Fruit fly (Drosophila melanogaster) whole organism, wandering third instar larva: ENCODE measurements around the gene Fdh.
A peak's percentile ranks its signal among the peaks of the same experiment; 100 is the strongest.

Experiments
- CG32264 ChIP-seq: fragments of 200-800 bp; sonication (Bioruptor generic); optimal IDR thresholded peaks from 2 replicates; lab custom pipeline; 2016; ENCODE audit warnings: missing biosample characterization, missing genetic modification characterization
- Dif ChIP-seq: fragments of 200-275, 200-300 bp; sonication (Bioruptor generic); optimal IDR thresholded peaks from 2 replicates; lab custom pipeline; 2018; ENCODE audit warnings: missing biosample characterization, missing genetic modification characterization; ENCODE audit not compliant: partially characterized antibody
- Hr78 ChIP-seq: fragments of >200 bp; optimal IDR thresholded peaks from 2 replicates; lab custom pipeline; 2017; ENCODE audit warnings: missing biosample characterization, missing genetic modification characterization
- br ChIP-seq: fragments of 200-800 bp; sonication (Bioruptor generic); optimal IDR thresholded peaks from 2 replicates; lab custom pipeline; 2016; ENCODE audit warnings: missing biosample characterization, missing genetic modification characterization
- dl ChIP-seq, 2 experiments: fragments of 175-275, 200-275 bp in 1 of 2; fragments of 200-275 bp in 1 of 2; sonication (Bioruptor generic); optimal IDR thresholded peaks; lab custom pipeline; 2018; ENCODE audit warnings: mild to moderate bottlenecking in 2 of 2, missing biosample characterization in 2 of 2, missing genetic modification characterization in 2 of 2, moderate library complexity in 2 of 2; ENCODE audit not compliant: partially characterized antibody in 2 of 2, insufficient read depth in 1 of 2
- foxo ChIP-seq, 2 experiments: fragments of 200-800 bp; sonication (Bioruptor generic); optimal IDR thresholded peaks; 2 replicates in 1 of 2; 3 replicates in 1 of 2; lab custom pipeline; 2016 to 2017; ENCODE audit warnings: missing biosample characterization in 2 of 2, missing genetic modification characterization in 2 of 2
- lola ChIP-seq: fragments of >200 bp; optimal IDR thresholded peaks from 2 replicates; lab custom pipeline; 2017; ENCODE audit warnings: missing biosample characterization, missing genetic modification characterization
- psq ChIP-seq: fragments of 200-800 bp; sonication (Bioruptor generic); optimal IDR thresholded peaks from 3 replicates; lab custom pipeline; 2017; ENCODE audit warnings: missing biosample characterization, mild to moderate bottlenecking, missing genetic modification characterization, moderate library complexity
- usp ChIP-seq: fragments of >200 bp; optimal IDR thresholded peaks from 2 replicates; lab custom pipeline; 2017; ENCODE audit warnings: missing biosample characterization, missing genetic modification characterization
- woc ChIP-seq: sonication (Bioruptor generic); optimal IDR thresholded peaks from 2 replicates; lab custom pipeline; 2016; ENCODE audit warnings: missing biosample characterization, mild to moderate bottlenecking, missing genetic modification characterization

dm6 chr3R:10888633-10889519 lies 16.7 kb upstream of the Fdh start:
- TF ChIP-seq Hr78 (GFP tag; lab: Kevin White, UChicago) (no peak), woc (GFP tag; lab: Kevin White, UChicago) (peak; percentile 40), usp (no peak), Dif (peak; percentile 98), dl (GFP tag; optimal IDR thresholded peaks at IDR 0.05; lab: Kevin White, UChicago; ENCODE audit: insufficient read depth in 1 of 2, partially characterized antibody in 2 of 2) (peak; percentile 92 to 97), lola (no peak), CG32264 (GFP tag; lab: Kevin White, UChicago) (no peak), foxo (GFP tag; optimal IDR thresholded peaks at IDR 0.05; lab: Kevin White, UChicago) (peak in 1 of 2 experiments; percentile 41), psq (GFP tag; lab: Kevin White, UChicago) (peak; percentile 60), br (GFP tag; lab: Kevin White, UChicago) (peak; percentile 32)
